Worm (Caenorhabditis elegans) whole organism, early embryonic: ENCODE results near the gene eral-1.

ENCODE experiments used
- B0310.2 ChIP-seq: sonication (generic microtip); optimal IDR thresholded peaks from 2 replicates; lab custom pipeline; 2016; ENCODE audit warnings: mild to moderate bottlenecking, missing genetic modification characterization, missing compliant biosample characterization
- F13C5.2 ChIP-seq: sonication (generic microtip); optimal IDR thresholded peaks from 2 replicates; lab custom pipeline; 2017; ENCODE audit warnings: mild to moderate bottlenecking, missing genetic modification characterization, inconsistent platforms, missing compliant biosample characterization
- aly-1 ChIP-seq: sonication (generic microtip); optimal IDR thresholded peaks from 2 replicates; lab custom pipeline; 2016; ENCODE audit warnings: missing genetic modification characterization, missing compliant biosample characterization
- ama-1 ChIP-seq: fragments of 150-350 bp; optimal IDR thresholded peaks from 2 replicates; lab custom pipeline; 2014
- ceh-13 ChIP-seq: fragments of 200-800 bp; sonication (Bioruptor generic); optimal IDR thresholded peaks from 2 replicates; lab custom pipeline; 2018; ENCODE audit warnings: mild to moderate bottlenecking, missing genetic modification characterization, missing compliant biosample characterization
- ceh-36 ChIP-seq: sonication (generic microtip); optimal IDR thresholded peaks from 2 replicates; lab custom pipeline; 2016; ENCODE audit warnings: missing genetic modification characterization, inconsistent platforms, missing compliant biosample characterization
- ets-7 ChIP-seq: sonication (generic microtip); optimal IDR thresholded peaks from 2 replicates; lab custom pipeline; 2016; ENCODE audit warnings: missing genotype, missing genetic modification characterization, missing compliant biosample characterization
- flt-1 ChIP-seq: fragments of 200-800 bp; sonication (Bioruptor generic); IDR thresholded peaks from 2 replicates; pipeline ENCODE4 v1.3.6; 2022; ENCODE audit warnings: missing genetic modification characterization, missing compliant biosample characterization
- hmbx-1 ChIP-seq: sonication (generic microtip); optimal IDR thresholded peaks from 2 replicates; lab custom pipeline; 2016; ENCODE audit warnings: mild to moderate bottlenecking, missing genetic modification characterization, missing compliant biosample characterization
- hmg-4 ChIP-seq: fragments of 200-800 bp; sonication (Bioruptor generic); optimal IDR thresholded peaks from 2 replicates; lab custom pipeline; 2018; ENCODE audit warnings: mild to moderate bottlenecking, missing genetic modification characterization, missing compliant biosample characterization
- hnd-1 ChIP-seq: sonication (generic microtip); optimal IDR thresholded peaks from 2 replicates; lab custom pipeline; 2016; ENCODE audit warnings: missing genetic modification characterization, missing compliant biosample characterization
- pes-1 ChIP-seq: fragments of 200-800 bp; sonication (Bioruptor generic); IDR thresholded peaks from 2 replicates; pipeline ENCODE4 v1.3.6; 2022; ENCODE audit warnings: missing genetic modification reagents, missing genetic modification characterization, missing compliant biosample characterization
- scrt-1 ChIP-seq: fragments of 200-800 bp; sonication (Bioruptor generic); IDR thresholded peaks from 2 replicates; pipeline ENCODE4 v1.3.6; 2022; ENCODE audit warnings: missing genetic modification characterization, missing compliant biosample characterization
- sea-1 ChIP-seq: fragments of 200-800 bp; sonication (Bioruptor generic); conservative IDR thresholded peaks from 2 replicates; pipeline ENCODE4 v1.3.6; 2022; ENCODE audit warnings: missing genetic modification characterization, missing compliant biosample characterization
- tbx-11 ChIP-seq: fragments of 200-800 bp; sonication (Bioruptor generic); IDR thresholded peaks from 2 replicates; pipeline ENCODE4 v1.3.6; 2022; ENCODE audit warnings: missing genetic modification characterization, missing compliant biosample characterization
- tbx-37 ChIP-seq: fragments of 200-800 bp; sonication (Bioruptor generic); conservative IDR thresholded peaks from 2 replicates; pipeline ENCODE4 v1.3.6; 2022; ENCODE audit warnings: missing genetic modification reagents, missing genetic modification characterization, missing compliant biosample characterization
- tra-4 ChIP-seq: sonication (generic microtip); optimal IDR thresholded peaks from 2 replicates; lab custom pipeline; 2017; ENCODE audit warnings: missing genetic modification characterization, missing compliant biosample characterization

The eral-1 gene

DNA sequence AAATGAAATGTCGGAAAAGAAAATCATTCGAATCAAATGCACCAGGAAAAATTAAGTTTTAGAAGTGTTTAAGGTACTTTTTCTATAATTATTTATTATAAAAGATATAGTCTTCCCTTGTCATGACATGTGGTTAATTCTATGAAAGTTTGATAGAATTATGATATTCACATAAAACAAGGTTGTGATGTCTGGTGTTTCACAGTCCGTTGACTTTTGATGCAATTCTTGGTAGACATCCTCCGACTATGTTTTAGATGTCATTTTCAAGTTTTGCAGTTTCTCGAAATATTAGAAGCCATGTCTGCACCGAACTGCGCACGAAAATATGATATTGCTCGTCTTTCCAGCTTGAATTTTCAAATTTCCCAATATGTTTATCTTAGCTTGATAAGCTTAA lies 45.2 kb downstream of the eral-1 start, which contains the start of gene sra-7:
Gene sra-7, plus strand, starts transcription at position 301 of the 400 bp plus-strand sequence.
- TF ChIP-seq tbx-37 (GFP tag; lab: Robert Waterston, UW) (no peak), flt-1 (no peak), hmg-4 (GFP tag; lab: Kevin White, UChicago) (no peak), tra-4 (no peak), scrt-1 (GFP tag; lab: Robert Waterston, UW) (no peak), B0310.2 (tag; lab: Kevin White, UChicago) (no peak), aly-1 (tag; lab: Kevin White, UChicago) (no peak), sea-1 (GFP tag; lab: Robert Waterston, UW) (no peak), ets-7 (tag; lab: Kevin White, UChicago) (no peak), ceh-36 (tag; lab: Kevin White, UChicago) (no peak), hnd-1 (tag; lab: Kevin White, UChicago) (no peak), ceh-13 (no peak)

DNA sequence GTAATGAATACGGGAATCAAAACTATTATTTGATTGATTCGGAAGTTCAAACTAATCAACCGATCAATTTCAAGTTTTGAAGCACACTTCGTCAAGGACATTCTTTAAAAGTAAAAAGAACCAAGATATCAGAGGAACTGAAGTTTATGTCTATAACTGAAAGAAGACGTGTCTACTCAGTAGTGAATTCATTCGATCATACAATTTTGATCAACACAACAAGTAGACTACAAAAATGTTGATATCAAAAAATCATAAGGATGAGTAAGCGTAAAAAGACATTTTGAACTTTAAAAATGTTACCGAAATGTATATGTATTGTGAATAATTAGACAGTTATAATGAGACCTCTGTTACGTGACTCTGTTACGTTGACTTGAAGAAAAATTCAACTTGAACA lies 46.8 kb downstream of the eral-1 start, which contains the start of gene sra-4:
Gene sra-4, minus strand, starts transcription at position 101 of the 400 bp plus-strand sequence.
- TF ChIP-seq hmg-4 (GFP tag; lab: Kevin White, UChicago) (no peak), sea-1 (GFP tag; lab: Robert Waterston, UW) (no peak), hnd-1 (tag; lab: Kevin White, UChicago) (no peak), aly-1 (tag; lab: Kevin White, UChicago) (no peak), ets-7 (tag; lab: Kevin White, UChicago) (no peak), ceh-36 (tag; lab: Kevin White, UChicago) (no peak), scrt-1 (GFP tag; lab: Robert Waterston, UW) (no peak), tbx-37 (GFP tag; lab: Robert Waterston, UW) (no peak), hmbx-1 (tag; lab: Kevin White, UChicago) (no peak), flt-1 (no peak), tbx-11 (GFP tag; lab: Robert Waterston, UW) (no peak), F13C5.2 (tag; lab: Kevin White, UChicago) (no peak), ama-1 (no peak), pes-1 (GFP tag; lab: Robert Waterston, UW) (no peak), B0310.2 (tag; lab: Kevin White, UChicago) (no peak)

DNA sequence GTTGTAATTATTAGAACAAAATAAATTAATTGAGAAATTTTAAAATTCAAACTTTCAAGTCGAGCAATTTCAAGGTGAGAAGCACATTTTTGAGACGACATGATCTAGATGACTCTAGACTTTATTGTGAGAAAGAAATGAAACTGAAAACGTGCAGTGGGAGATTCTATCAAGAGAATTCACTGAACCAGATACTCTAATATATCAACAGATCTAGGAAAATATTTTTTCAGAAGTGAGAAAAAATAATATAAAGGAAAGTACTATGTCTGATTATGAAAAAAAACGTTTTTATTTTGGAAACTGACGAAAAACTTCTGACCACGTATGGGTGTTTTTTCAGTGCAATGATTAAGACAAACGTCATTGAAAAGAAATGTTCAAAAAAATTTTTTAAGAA lies 48.8 kb downstream of the eral-1 start, which contains the start of gene sra-3:
Gene sra-3, minus strand, starts transcription at position 101 of the 400 bp plus-strand sequence.
- TF ChIP-seq tra-4 (no peak), tbx-37 (GFP tag; lab: Robert Waterston, UW) (no peak), tbx-11 (GFP tag; lab: Robert Waterston, UW) (no peak), aly-1 (tag; lab: Kevin White, UChicago) (no peak), ceh-13 (no peak), pes-1 (GFP tag; lab: Robert Waterston, UW) (no peak), ets-7 (tag; lab: Kevin White, UChicago) (no peak), sea-1 (GFP tag; lab: Robert Waterston, UW) (no peak), hmg-4 (GFP tag; lab: Kevin White, UChicago) (no peak), hmbx-1 (tag; lab: Kevin White, UChicago) (no peak), flt-1 (no peak), ceh-36 (tag; lab: Kevin White, UChicago) (no peak), B0310.2 (tag; lab: Kevin White, UChicago) (no peak)
